Worm (Caenorhabditis elegans) whole organism, young adult: ENCODE measurements around the gene mlt-3.

ENCODE experiments used
- B0261.1 ChIP-seq: sonication (generic microtip); optimal IDR thresholded peaks from 2 replicates; lab custom pipeline; 2016; ENCODE audit warnings: mild to moderate bottlenecking, missing genetic modification characterization, moderate library complexity, missing compliant biosample characterization
- D2030.7 ChIP-seq: fragments of 200-800 bp; sonication (Bioruptor generic); IDR thresholded peaks from 2 replicates; pipeline ENCODE4 v1.3.6; 2022; ENCODE audit warnings: missing genetic modification reagents, missing genetic modification characterization, missing compliant biosample characterization
- F23B12.7 ChIP-seq: sonication (generic microtip); optimal IDR thresholded peaks from 2 replicates; lab custom pipeline; 2017; ENCODE audit warnings: missing genetic modification characterization, mild to moderate bottlenecking, missing compliant biosample characterization, antibody characterized with exemption, moderate library complexity; ENCODE audit not compliant: insufficient read depth
- F49E8.2 ChIP-seq: sonication (generic microtip); optimal IDR thresholded peaks from 3 replicates; lab custom pipeline; 2017; ENCODE audit warnings: missing genetic modification characterization, mild to moderate bottlenecking, missing compliant biosample characterization, antibody characterized with exemption, moderate library complexity; ENCODE audit not compliant: insufficient read depth
- F55B11.4 ChIP-seq: sonication (generic microtip); optimal IDR thresholded peaks from 2 replicates; lab custom pipeline; 2016; ENCODE audit warnings: missing compliant biosample characterization, missing genetic modification characterization, borderline replicate concordance; ENCODE audit not compliant: insufficient read depth
- K11D2.4 ChIP-seq: fragments of 200-800 bp; sonication (Bioruptor generic); IDR thresholded peaks from 2 replicates; pipeline ENCODE4 v1.3.6; 2022; ENCODE audit warnings: missing genetic modification reagents, missing genetic modification characterization, missing compliant biosample characterization
- T07F8.4 ChIP-seq: sonication (generic microtip); optimal IDR thresholded peaks from 2 replicates; lab custom pipeline; 2016; ENCODE audit warnings: mild to moderate bottlenecking, missing genetic modification characterization, moderate library complexity, missing compliant biosample characterization
- T26A5.8 ChIP-seq: sonication (generic microtip); optimal IDR thresholded peaks from 2 replicates; lab custom pipeline; 2016; ENCODE audit warnings: missing genetic modification characterization, missing compliant biosample characterization
- Y53G8AR.9 ChIP-seq: fragments of 200-800 bp; sonication (Bioruptor generic); conservative IDR thresholded peaks from 2 replicates; pipeline ENCODE4 v1.3.6; 2022; ENCODE audit warnings: missing genetic modification reagents, missing genetic modification characterization, missing compliant biosample characterization
- Y56A3A.18 ChIP-seq: fragments of 200-800 bp; sonication (Bioruptor generic); IDR thresholded peaks from 2 replicates; pipeline ENCODE4 v1.3.6; 2022; ENCODE audit warnings: missing genetic modification reagents, missing genetic modification characterization, missing compliant biosample characterization
- ZK185.1 ChIP-seq: sonication (generic microtip); optimal IDR thresholded peaks from 2 replicates; lab custom pipeline; 2016; ENCODE audit warnings: mild to moderate bottlenecking, missing genetic modification characterization, missing compliant biosample characterization; ENCODE audit not compliant: poor library complexity, severe bottlenecking
- athp-1 ChIP-seq: sonication (generic microtip); optimal IDR thresholded peaks from 2 replicates; lab custom pipeline; 2017; ENCODE audit warnings: mild to moderate bottlenecking, missing genetic modification characterization, missing compliant biosample characterization
- attf-3 ChIP-seq: fragments of 200-800 bp; sonication (Bioruptor generic); conservative IDR thresholded peaks from 2 replicates; pipeline ENCODE4 v1.3.6; 2022; ENCODE audit warnings: missing genetic modification reagents, missing genetic modification characterization, missing compliant biosample characterization
- bed-1 ChIP-seq: fragments of 200-800 bp; sonication (Bioruptor generic); IDR thresholded peaks from 2 replicates; pipeline ENCODE4 v1.3.6; 2022; ENCODE audit warnings: missing genetic modification reagents, missing genetic modification characterization, missing compliant biosample characterization
- bed-2 ChIP-seq: fragments of 200-800 bp; sonication (Bioruptor generic); IDR thresholded peaks from 2 replicates; pipeline ENCODE4 v1.3.6; 2022; ENCODE audit warnings: missing genetic modification reagents, missing genetic modification characterization, missing compliant biosample characterization
- ccch-3 ChIP-seq: fragments of 200-800 bp; sonication (Bioruptor generic); optimal IDR thresholded peaks from 2 replicates; lab custom pipeline; 2018; ENCODE audit warnings: mild to moderate bottlenecking, missing genetic modification characterization, missing compliant biosample characterization
- cebp-2 ChIP-seq: fragments of 200-800 bp; sonication (Bioruptor generic); IDR thresholded peaks from 2 replicates; pipeline ENCODE4 v1.3.6; 2022; ENCODE audit warnings: missing genetic modification characterization, missing compliant biosample characterization
- chd-7 ChIP-seq: sonication (generic microtip); optimal IDR thresholded peaks from 2 replicates; lab custom pipeline; 2016; ENCODE audit warnings: mild to moderate bottlenecking, missing genetic modification characterization, moderate library complexity, missing compliant biosample characterization
- die-1 ChIP-seq: sonication (generic microtip); optimal IDR thresholded peaks from 2 replicates; lab custom pipeline; 2016; ENCODE audit warnings: missing genotype, mild to moderate bottlenecking, missing genetic modification characterization, missing compliant biosample characterization
- egl-44 ChIP-seq: fragments of 200-800 bp; sonication (Bioruptor generic); IDR thresholded peaks from 2 replicates; pipeline ENCODE4 v1.3.6; 2022; ENCODE audit warnings: missing genetic modification reagents, missing genetic modification characterization, missing compliant biosample characterization
- hlh-12 ChIP-seq: sonication (generic microtip); optimal IDR thresholded peaks from 2 replicates; lab custom pipeline; 2016; ENCODE audit warnings: missing genetic modification characterization, missing compliant biosample characterization
- hlh-26 ChIP-seq: fragments of 200-800 bp; sonication (Bioruptor generic); conservative IDR thresholded peaks from 2 replicates; pipeline ENCODE4 v1.3.6; 2022; ENCODE audit warnings: missing genetic modification reagents, missing genetic modification characterization, missing compliant biosample characterization
- let-526 ChIP-seq: fragments of 200-800 bp; sonication (Bioruptor generic); IDR thresholded peaks from 2 replicates; pipeline ENCODE4 v1.3.6; 2022; ENCODE audit warnings: missing genetic modification reagents, missing genetic modification characterization, missing compliant biosample characterization
- lin-35 ChIP-seq, 3 experiments: fragments of 150-350 bp in 2 of 3; sonication (generic microtip) in 1 of 3; optimal IDR thresholded peaks; 2 replicates each; lab custom pipeline; 2014 to 2018; ENCODE audit warnings: missing biosample characterization in 3 of 3, missing genetic modification characterization in 3 of 3, missing genetic modification reagents in 3 of 3
- lir-1 ChIP-seq: fragments of 200-800 bp; sonication (Bioruptor generic); conservative IDR thresholded peaks from 2 replicates; pipeline ENCODE4 v1.3.6; 2022; ENCODE audit warnings: missing genetic modification reagents, missing genetic modification characterization, missing compliant biosample characterization
- lsl-1 ChIP-seq: fragments of 200-800 bp; sonication (Bioruptor generic); optimal IDR thresholded peaks from 2 replicates; lab custom pipeline; 2018; ENCODE audit warnings: mild to moderate bottlenecking, missing genetic modification characterization, moderate library complexity, missing compliant biosample characterization
- lsy-27 ChIP-seq: sonication (generic microtip); optimal IDR thresholded peaks from 2 replicates; lab custom pipeline; 2017; ENCODE audit warnings: missing genetic modification characterization, mild to moderate bottlenecking, missing compliant biosample characterization, antibody characterized with exemption, missing genotype, borderline replicate concordance; ENCODE audit not compliant: insufficient read depth
- mxl-1 ChIP-seq: sonication (generic microtip); optimal IDR thresholded peaks from 2 replicates; lab custom pipeline; 2016; ENCODE audit warnings: missing genetic modification characterization, missing compliant biosample characterization
- nfyb-1 ChIP-seq: fragments of 200-800 bp; sonication (Bioruptor generic); IDR thresholded peaks from 2 replicates; pipeline ENCODE4 v1.3.6; 2022; ENCODE audit warnings: missing genetic modification reagents, missing genetic modification characterization, missing compliant biosample characterization
- nhr-80 ChIP-seq: sonication (generic microtip); optimal IDR thresholded peaks from 2 replicates; lab custom pipeline; 2016; ENCODE audit warnings: missing genetic modification characterization, missing compliant biosample characterization
- pbrm-1 ChIP-seq: fragments of 200-800 bp; sonication (Bioruptor generic); IDR thresholded peaks from 2 replicates; pipeline ENCODE4 v1.3.6; 2022; ENCODE audit warnings: missing genetic modification reagents, missing genetic modification characterization, missing compliant biosample characterization
- rcor-1 ChIP-seq: fragments of 200-800 bp; sonication (Bioruptor generic); IDR thresholded peaks from 2 replicates; pipeline ENCODE4 v1.3.6; 2022; ENCODE audit warnings: missing genetic modification reagents, missing genetic modification characterization, missing compliant biosample characterization
- snpc-1.3 ChIP-seq: sonication (generic microtip); optimal IDR thresholded peaks from 2 replicates; lab custom pipeline; 2017; ENCODE audit warnings: missing genetic modification characterization, mild to moderate bottlenecking, missing compliant biosample characterization, antibody characterized with exemption, moderate library complexity, missing genotype, missing genetic modification reagents; ENCODE audit not compliant: insufficient read depth
- somi-1 ChIP-seq: fragments of 200-800 bp; sonication (Bioruptor generic); optimal IDR thresholded peaks from 2 replicates; lab custom pipeline; 2018; ENCODE audit warnings: mild to moderate bottlenecking, missing genetic modification characterization, missing compliant biosample characterization
- tbp1 ChIP-seq: fragments of 200-800 bp; sonication (Bioruptor generic); optimal IDR thresholded peaks from 2 replicates; lab custom pipeline; 2018; ENCODE audit warnings: mild to moderate bottlenecking, missing genetic modification characterization, missing compliant biosample characterization
- tbx-9 ChIP-seq: sonication (generic microtip); optimal IDR thresholded peaks from 2 replicates; lab custom pipeline; 2016; ENCODE audit warnings: borderline replicate concordance, missing genetic modification characterization, inconsistent platforms, missing compliant biosample characterization
- zfh-2 ChIP-seq: fragments of 200-800 bp; sonication (Bioruptor generic); conservative IDR thresholded peaks from 2 replicates; pipeline ENCODE4 v1.3.6; 2022; ENCODE audit warnings: missing genetic modification reagents, missing genetic modification characterization, missing compliant biosample characterization

Gene mlt-3

ce11 chrIV:12207454-12207853 lies 19.5 kb downstream of the mlt-3 start:
- TF ChIP-seq zfh-2 (0 out of 2 replicates have a peak, but pooled peaks have one; percentile 2), Y53G8AR.9 (GFP tag; lab: Robert Waterston, UW) (no peak)

DNA sequence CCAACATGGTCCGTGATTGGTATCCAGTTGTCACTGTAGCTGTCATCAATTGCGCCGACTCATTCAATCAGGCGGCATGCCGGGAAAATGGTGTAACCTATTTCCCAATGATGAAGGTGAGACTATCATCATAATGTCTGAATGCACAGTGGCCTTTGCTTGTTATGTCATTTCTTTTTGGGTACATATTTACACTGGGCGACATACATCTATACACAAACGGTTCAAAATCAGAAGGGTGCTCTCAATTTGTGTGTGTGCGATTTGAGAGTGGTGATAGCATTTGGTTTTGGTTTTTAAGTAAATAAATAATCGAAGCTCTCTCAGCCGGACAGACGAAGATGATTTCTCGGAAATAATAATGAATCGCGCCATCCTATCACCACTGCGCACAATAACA lies 22.9 kb downstream of the mlt-3 start:
- TF ChIP-seq cebp-2 (GFP tag; lab: Robert Waterston, UW) (0 out of 2 replicates have a peak, but pooled peaks have one; percentile 72), attf-3 (GFP tag; lab: Robert Waterston, UW) (no peak), F55B11.4 (tag; lab: Kevin White, UChicago) (no peak), lsl-1 (GFP tag; lab: Kevin White, UChicago) (no peak)
- TF ChIP-seq, all 124 proteins: peak for 1

DNA sequence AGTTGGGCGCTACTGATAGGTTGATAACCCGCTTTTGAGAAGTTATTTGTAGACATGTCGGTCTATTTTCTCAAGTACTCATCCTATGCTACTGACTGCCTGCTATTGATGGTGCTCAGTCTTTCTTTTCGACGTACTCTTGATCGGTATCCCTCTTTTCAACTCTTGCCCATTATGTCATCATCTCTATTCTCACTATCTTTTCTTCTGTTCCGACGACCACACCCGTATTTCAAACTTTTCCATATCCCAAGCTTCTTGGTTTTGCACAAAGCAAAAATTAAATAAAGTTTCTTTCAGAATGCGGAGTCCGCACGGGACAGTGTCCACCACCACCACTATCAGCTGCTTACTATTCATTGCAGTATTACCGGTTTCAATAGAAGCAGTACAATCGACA lies 24.0 kb downstream of the mlt-3 start, which contains the start of gene F35G2.1:
Gene F35G2.1, plus strand, starts transcription at position 301 of the 400 bp plus-strand sequence.
- TF ChIP-seq somi-1 (GFP tag; lab: Kevin White, UChicago) (no peak), attf-3 (GFP tag; lab: Robert Waterston, UW) (0 out of 2 replicates have a peak, but pooled peaks have one; percentile 8)

DNA sequence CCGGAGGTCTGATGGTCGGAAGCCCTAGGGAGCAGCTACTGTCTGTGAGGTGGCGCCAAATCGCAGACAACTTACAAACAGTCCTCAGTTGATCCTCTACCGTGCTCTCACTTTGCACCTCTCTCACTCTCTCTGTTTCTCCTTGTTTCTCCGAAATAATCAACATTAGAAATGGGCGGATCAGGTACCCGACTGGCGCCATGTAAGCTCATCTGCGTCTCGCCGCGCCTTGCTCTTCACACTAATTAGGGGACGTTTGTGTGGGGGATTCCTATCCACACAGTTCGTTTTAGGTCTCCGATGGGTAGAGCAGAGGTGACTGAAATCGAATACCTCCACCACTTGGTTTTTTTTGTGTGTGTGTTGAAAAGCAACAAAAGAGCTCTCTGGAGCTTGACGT lies 24.9 kb downstream of the mlt-3 start:
- no peak for TF ChIP-seq hlh-12
- no peak for TF ChIP-seq lir-1
- no peak for TF ChIP-seq hlh-26 (GFP tag; lab: Robert Waterston, UW)
- TF ChIP-seq die-1 (tag; lab: Kevin White, UChicago), result no peak
- 0 out of 2 replicates have a peak, but pooled peaks have one; percentile 66 for TF ChIP-seq bed-1 (GFP tag; lab: Robert Waterston, UW)
- TF ChIP-seq cebp-2 (GFP tag; lab: Robert Waterston, UW), result peak; percentile 73; the same call in 1 of the 2 replicates
- TF ChIP-seq nfyb-1 (GFP tag; lab: Robert Waterston, UW), result 0 out of 2 replicates have a peak, but pooled peaks have one; percentile 9
- peak; percentile 26; the same call in 1 of the 2 replicates for TF ChIP-seq Y56A3A.18 (GFP tag; lab: Robert Waterston, UW)
- TF ChIP-seq lin-35 (GFP tag; optimal IDR thresholded peaks at IDR 0.05; lab: Kevin White, UChicago), result no peak
- no peak for TF ChIP-seq lsy-27 (tag; lab: Kevin White, UChicago)
- TF ChIP-seq rcor-1 (GFP tag; lab: Robert Waterston, UW), result no peak
- no peak for TF ChIP-seq ccch-3 (GFP tag; lab: Kevin White, UChicago)
- TF ChIP-seq pbrm-1 (GFP tag; lab: Robert Waterston, UW), result no peak
- TF ChIP-seq snpc-1.3 (tag; lab: Kevin White, UChicago), result no peak
- no peak for TF ChIP-seq D2030.7 (GFP tag; lab: Robert Waterston, UW)
- no peak for TF ChIP-seq mxl-1 (tag; lab: Kevin White, UChicago)
- TF ChIP-seq tbp1 (GFP tag; lab: Kevin White, UChicago), result no peak
- TF ChIP-seq, all 124 proteins: peak for 4

ce11 chrIV:12200812-12201211 lies 26.1 kb downstream of the mlt-3 start:
- TF ChIP-seq zfh-2 (0 out of 2 replicates have a peak, but pooled peaks have one; percentile 26), athp-1 (tag; lab: Kevin White, UChicago) (no peak), B0261.1 (tag; lab: Kevin White, UChicago) (no peak), ZK185.1 (tag; lab: Kevin White, UChicago) (no peak), T26A5.8 (no peak), K11D2.4 (GFP tag; lab: Robert Waterston, UW) (no peak), T07F8.4 (tag; lab: Kevin White, UChicago) (no peak), bed-2 (no peak), egl-44 (peak; percentile 21; the same call in 1 of the 2 replicates), chd-7 (tag; lab: Kevin White, UChicago) (no peak), F49E8.2 (tag; lab: Kevin White, UChicago) (no peak), let-526 (no peak), nhr-80 (tag; lab: Kevin White, UChicago) (no peak), tbx-9 (tag; lab: Kevin White, UChicago) (no peak), F23B12.7 (tag; lab: Kevin White, UChicago) (no peak)
